Fruit fly (Drosophila melanogaster) whole organism, embryonic: Measurements from ENCODE around the gene CG5810.
A peak's percentile ranks its signal among the peaks of the same experiment; 100 is the strongest.

Experiments used
- Adf1 ChIP-seq: fragments of 200-800 bp; sonication (Bioruptor generic); IDR thresholded peaks from 2 replicates; pipeline ENCODE4 v1.3.6; 2022; ENCODE audit warnings: missing biosample characterization, missing genetic modification characterization
- Atf6 ChIP-seq: fragments of 200-800 bp; sonication (Bioruptor generic); IDR thresholded peaks from 2 replicates; pipeline ENCODE4 v1.3.6; 2022; ENCODE audit warnings: missing biosample characterization, missing genetic modification characterization
- Blimp-1 ChIP-seq: fragments of 200-800 bp; sonication (Bioruptor generic); optimal IDR thresholded peaks from 3 replicates; lab custom pipeline; 2018; ENCODE audit warnings: missing biosample characterization, missing genetic modification characterization, mild to moderate bottlenecking, moderate library complexity, missing genetic modification reagents
- Bteb2 ChIP-seq: fragments of 200-800 bp; sonication (Bioruptor generic); optimal IDR thresholded peaks from 2 replicates; lab custom pipeline; 2016; ENCODE audit warnings: missing biosample characterization, missing genetic modification characterization
- CG10147 ChIP-seq: fragments of 200-800 bp; sonication (Bioruptor generic); optimal IDR thresholded peaks from 2 replicates; lab custom pipeline; 2019; ENCODE audit warnings: missing biosample characterization, mild to moderate bottlenecking, missing genetic modification characterization, moderate library complexity
- CG10431 ChIP-seq: fragments of 200-800 bp; sonication (Bioruptor generic); optimal IDR thresholded peaks from 3 replicates; lab custom pipeline; 2018; ENCODE audit warnings: missing biosample characterization, mild to moderate bottlenecking, missing genetic modification characterization
- CG10959 ChIP-seq: fragments of 200-800 bp; sonication (Bioruptor generic); IDR thresholded peaks from 2 replicates; pipeline ENCODE4 v1.3.6; 2022; ENCODE audit warnings: missing biosample characterization, missing genetic modification characterization
- CG11695 ChIP-seq: fragments of 200-800 bp; sonication (Bioruptor generic); IDR thresholded peaks from 3 replicates; pipeline ENCODE4 v1.3.6; 2022; ENCODE audit warnings: missing biosample characterization, missing genetic modification characterization
- CG11696 ChIP-seq: fragments of 200-800 bp; sonication (Bioruptor generic); IDR thresholded peaks from 2 replicates; pipeline ENCODE4 v1.3.6; 2022; ENCODE audit warnings: missing biosample characterization, missing genetic modification characterization
- CG12071 ChIP-seq: fragments of 200-800 bp; sonication (Bioruptor generic); optimal IDR thresholded peaks from 3 replicates; lab custom pipeline; 2018; ENCODE audit warnings: missing biosample characterization, mild to moderate bottlenecking, missing genetic modification characterization
- CG13624 ChIP-seq: fragments of 200-800 bp; sonication (Bioruptor generic); optimal IDR thresholded peaks from 2 replicates; lab custom pipeline; 2016; ENCODE audit warnings: missing biosample characterization, missing genetic modification characterization
- CG13894 ChIP-seq: fragments of 200-800 bp; sonication (Bioruptor generic); optimal IDR thresholded peaks from 3 replicates; lab custom pipeline; 2018; ENCODE audit warnings: missing biosample characterization, mild to moderate bottlenecking, missing genetic modification characterization, moderate library complexity
- CG16813 ChIP-seq: fragments of 200-800 bp; sonication (Bioruptor generic); IDR thresholded peaks from 3 replicates; pipeline ENCODE4 v1.3.6; 2022; ENCODE audit warnings: missing biosample characterization, missing genetic modification characterization; ENCODE audit not compliant: partially characterized antibody
- CG17361 ChIP-seq: fragments of 200-800 bp; sonication (Bioruptor generic); IDR thresholded peaks from 3 replicates; pipeline ENCODE4 v1.3.6; 2022; ENCODE audit warnings: missing biosample characterization, missing genetic modification characterization
- CG1832 ChIP-seq: fragments of 200-800 bp; sonication (Bioruptor generic); optimal IDR thresholded peaks from 2 replicates; lab custom pipeline; 2017; ENCODE audit warnings: missing biosample characterization, mild to moderate bottlenecking, missing genetic modification characterization, inconsistent platforms
- CG2116 ChIP-seq: fragments of 200-800 bp; sonication (Bioruptor generic); optimal IDR thresholded peaks from 3 replicates; lab custom pipeline; 2018; ENCODE audit warnings: missing biosample characterization, mild to moderate bottlenecking, missing genetic modification characterization
- CG30431 ChIP-seq: fragments of 200-800 bp; sonication (Bioruptor generic); optimal IDR thresholded peaks from 2 replicates; lab custom pipeline; 2017; ENCODE audit warnings: missing biosample characterization, missing genetic modification characterization
- CG3407 ChIP-seq: fragments of 200-800 bp; sonication (Bioruptor generic); optimal IDR thresholded peaks from 2 replicates; lab custom pipeline; 2018; ENCODE audit warnings: missing biosample characterization, mild to moderate bottlenecking, missing genetic modification characterization
- CG6689 ChIP-seq: fragments of 200-800 bp; sonication (Bioruptor generic); IDR thresholded peaks from 2 replicates; pipeline ENCODE4 v1.3.6; 2022; ENCODE audit warnings: missing biosample characterization, missing genetic modification characterization
- CG9876 ChIP-seq: fragments of 200-800 bp; sonication (Bioruptor generic); optimal IDR thresholded peaks from 2 replicates; lab custom pipeline; 2016; ENCODE audit warnings: missing biosample characterization, missing genetic modification characterization
- Dbx ChIP-seq: fragments of 200-800 bp; sonication (Bioruptor generic); IDR thresholded peaks from 3 replicates; pipeline ENCODE4 v1.3.6; 2022; ENCODE audit warnings: missing biosample characterization, missing genetic modification characterization
- E2f1 ChIP-seq: fragments of 200-800 bp; sonication (Bioruptor generic); IDR thresholded peaks from 2 replicates; pipeline ENCODE4 v1.3.6; 2022; ENCODE audit warnings: missing biosample characterization, missing genetic modification characterization
- Fer2 ChIP-seq: fragments of 200-800 bp; sonication (Bioruptor generic); optimal IDR thresholded peaks from 2 replicates; lab custom pipeline; 2018; ENCODE audit warnings: missing biosample characterization, mild to moderate bottlenecking, missing genetic modification characterization, moderate library complexity
- HLHmδ ChIP-seq: fragments of 200-800 bp; sonication (Bioruptor generic); optimal IDR thresholded peaks from 2 replicates; lab custom pipeline; 2018; ENCODE audit warnings: missing biosample characterization, mild to moderate bottlenecking, missing genetic modification characterization, moderate library complexity
- Hmx ChIP-seq: fragments of 200-800 bp; sonication (Bioruptor generic); optimal IDR thresholded peaks from 2 replicates; lab custom pipeline; 2016; ENCODE audit warnings: missing biosample characterization, missing genetic modification characterization
- Med ChIP-seq: fragments of 200-800 bp; sonication (Bioruptor generic); peaks from one replicate; lab custom pipeline; 2016; ENCODE audit warnings: missing biosample characterization, missing genetic modification characterization, mild to moderate bottlenecking, inconsistent platforms, moderate library complexity
- Six4 ChIP-seq: fragments of 200-800 bp; sonication (Bioruptor generic); optimal IDR thresholded peaks from 2 replicates; lab custom pipeline; 2016; ENCODE audit warnings: missing biosample characterization, missing genetic modification characterization
- Sox102F ChIP-seq: fragments of 200-800 bp; sonication (Bioruptor generic); optimal IDR thresholded peaks from 2 replicates; lab custom pipeline; 2018; ENCODE audit warnings: missing biosample characterization, mild to moderate bottlenecking, missing genetic modification characterization, moderate library complexity
- Xbp1 ChIP-seq: fragments of 200-800 bp; sonication (Bioruptor generic); optimal IDR thresholded peaks from 3 replicates; lab custom pipeline; 2016; ENCODE audit warnings: missing biosample characterization, mild to moderate bottlenecking, missing genetic modification characterization
- cad ChIP-seq: fragments of >200 bp; optimal IDR thresholded peaks from 2 replicates; lab custom pipeline; 2017; ENCODE audit warnings: missing biosample characterization, missing genetic modification characterization
- cato ChIP-seq: fragments of 200-800 bp; sonication (Bioruptor generic); optimal IDR thresholded peaks from 2 replicates; lab custom pipeline; 2016; ENCODE audit warnings: missing biosample characterization, missing genetic modification characterization, borderline replicate concordance
- chif ChIP-seq, 2 experiments: fragments of 200-800 bp; sonication (Bioruptor generic); optimal IDR thresholded peaks; 3 replicates each; lab custom pipeline; 2016; ENCODE audit warnings: missing biosample characterization in 2 of 2, missing genetic modification characterization in 2 of 2
- corto ChIP-seq: fragments of 200-800 bp; sonication (Bioruptor generic); optimal IDR thresholded peaks from 2 replicates; lab custom pipeline; 2016; ENCODE audit warnings: missing biosample characterization, mild to moderate bottlenecking, missing genetic modification characterization, moderate library complexity
- da ChIP-seq: fragments of 200-800 bp; sonication (Bioruptor generic); optimal IDR thresholded peaks from 2 replicates; lab custom pipeline; 2016; ENCODE audit warnings: missing biosample characterization, missing genetic modification characterization
- dati ChIP-seq: fragments of 200-800 bp; sonication (Bioruptor generic); IDR thresholded peaks from 2 replicates; pipeline ENCODE4 v1.3.6; 2022; ENCODE audit warnings: missing biosample characterization, missing genetic modification characterization
- fd96Cb ChIP-seq: fragments of 200-800 bp; sonication (Bioruptor generic); optimal IDR thresholded peaks from 2 replicates; lab custom pipeline; 2018; ENCODE audit warnings: missing biosample characterization, mild to moderate bottlenecking, missing genetic modification characterization, moderate library complexity
- jumu ChIP-seq: fragments of 200-800 bp; sonication (Bioruptor generic); optimal IDR thresholded peaks from 3 replicates; lab custom pipeline; 2016; ENCODE audit warnings: missing biosample characterization, missing genetic modification characterization
- klu ChIP-seq: fragments of 200-800 bp; sonication (Bioruptor generic); IDR thresholded peaks from 2 replicates; pipeline ENCODE4 v1.3.6; 2022; ENCODE audit warnings: missing biosample characterization, missing genetic modification characterization
- kni ChIP-seq: fragments of 200-800 bp; sonication (Bioruptor generic); optimal IDR thresholded peaks from 3 replicates; lab custom pipeline; 2017; ENCODE audit warnings: mild to moderate bottlenecking, missing biosample characterization, missing genetic modification reagents, missing genetic modification characterization
- knrl ChIP-seq: fragments of 200-800 bp; sonication (Bioruptor generic); IDR thresholded peaks from 3 replicates; pipeline ENCODE4 v1.3.6; 2022; ENCODE audit warnings: missing biosample characterization, missing genetic modification characterization; ENCODE audit not compliant: partially characterized antibody
- pb ChIP-seq: fragments of 200-800 bp; sonication (Bioruptor generic); optimal IDR thresholded peaks from 3 replicates; lab custom pipeline; 2016; ENCODE audit warnings: missing biosample characterization, missing genetic modification characterization
- prd ChIP-seq, 3 experiments: fragments of >200 bp in 2 of 3; fragments of 200-800 bp in 1 of 3; sonication (Bioruptor generic) in 1 of 3; optimal IDR thresholded peaks in 2 of 3; IDR thresholded peaks in 1 of 3; 2 replicates in 2 of 3; 3 replicates in 1 of 3; pipeline versions ENCODE4 v1.3.6 to Lab custom; 2017 to 2022; ENCODE audit warnings: missing biosample characterization in 1 of 3, missing genetic modification characterization in 1 of 3
- sc ChIP-seq, 3 experiments: fragments of >200 bp in 2 of 3; fragments of 200-800 bp in 1 of 3; sonication (Bioruptor generic) in 1 of 3; optimal IDR thresholded peaks; 2 replicates in 2 of 3; 3 replicates in 1 of 3; lab custom pipeline; 2017; ENCODE audit warnings: mild to moderate bottlenecking in 1 of 3, missing biosample characterization in 1 of 3, missing genetic modification characterization in 1 of 3, missing genetic modification reagents in 1 of 3
- stwl ChIP-seq: fragments of 200-800 bp; sonication (Bioruptor generic); optimal IDR thresholded peaks from 3 replicates; lab custom pipeline; 2018; ENCODE audit warnings: missing biosample characterization, mild to moderate bottlenecking, missing genetic modification characterization, moderate library complexity
- tio ChIP-seq: fragments of 200-800 bp; sonication (Bioruptor generic); optimal IDR thresholded peaks from 2 replicates; lab custom pipeline; 2017; ENCODE audit warnings: missing biosample characterization, missing genetic modification characterization, inconsistent platforms
- toy ChIP-seq: fragments of 200-800 bp; sonication (Bioruptor generic); IDR thresholded peaks from 2 replicates; pipeline ENCODE4 v1.3.6; 2022; ENCODE audit warnings: missing biosample characterization, missing genetic modification characterization
- unpg ChIP-seq: fragments of 200-800 bp; sonication (Bioruptor generic); optimal IDR thresholded peaks from 3 replicates; lab custom pipeline; 2018; ENCODE audit warnings: missing biosample characterization, mild to moderate bottlenecking, missing genetic modification characterization, moderate library complexity
- zfh1 ChIP-seq: fragments of 200-800 bp; sonication (Bioruptor generic); IDR thresholded peaks from 3 replicates; pipeline ENCODE4 v1.3.6; 2022; ENCODE audit warnings: missing biosample characterization, missing genetic modification characterization

CG5810 gene

dm6 chr3R:21186606-21187393, 23.2 kb downstream of the CG5810 start (continued):
- no peak for TF ChIP-seq knrl (GFP tag; lab: Robert Waterston, UW)
- TF ChIP-seq CG30431 (GFP tag; lab: Kevin White, UChicago), result peak; percentile 20
- TF ChIP-seq CG9876, result no peak
- TF ChIP-seq CG2116, result no peak
- no peak for TF ChIP-seq toy
- no peak for TF ChIP-seq sc (optimal IDR thresholded peaks at IDR 0.05; lab: Kevin White, UChicago)
- TF ChIP-seq sc (GFP tag; optimal IDR thresholded peaks at IDR 0.05; lab: Kevin White, UChicago), result peak; percentile 1
- peak; percentile 39 for TF ChIP-seq Med
- TF ChIP-seq CG13894 (tag; lab: Kevin White, UChicago), result no peak
- no peak for TF ChIP-seq klu (GFP tag; lab: Robert Waterston, UW)
- TF ChIP-seq fd96Cb (tag; lab: Kevin White, UChicago), result peak; percentile 7
- TF ChIP-seq CG12071 (GFP tag; lab: Kevin White, UChicago), result no peak
- TF ChIP-seq HLHmδ, result no peak
- peak; percentile 29; the same call in 1 of the 2 replicates for TF ChIP-seq CG6689 (GFP tag; lab: Robert Waterston, UW)
- TF ChIP-seq unpg (GFP tag; lab: Kevin White, UChicago), result no peak
- TF ChIP-seq CG13624 (GFP tag; lab: Kevin White, UChicago), result no peak
- no peak for TF ChIP-seq prd (optimal IDR thresholded peaks at IDR 0.05; lab: Kevin White, UChicago)
- peak; percentile 48; the same call in 2 of the 3 replicates for TF ChIP-seq prd (GFP tag; IDR thresholded peaks at IDR 0.05; lab: Robert Waterston, UW)
- peak; percentile 55 for TF ChIP-seq kni (GFP tag; lab: Kevin White, UChicago)
- TF ChIP-seq Sox102F (GFP tag; lab: Kevin White, UChicago), result peak; percentile 16
- TF ChIP-seq Bteb2, result no peak
- no peak for TF ChIP-seq cato
- TF ChIP-seq stwl (tag; lab: Kevin White, UChicago), result no peak
- TF ChIP-seq jumu (GFP tag; lab: Kevin White, UChicago), result no peak
- TF ChIP-seq zfh1 (GFP tag; lab: Robert Waterston, UW), result no peak
- TF ChIP-seq dati (GFP tag; lab: Robert Waterston, UW), result no peak
- no peak for TF ChIP-seq Fer2
- no peak for TF ChIP-seq CG10431
- no peak for TF ChIP-seq CG11696 (GFP tag; lab: Robert Waterston, UW)
- no peak for TF ChIP-seq CG11695
- peak; percentile 57; the same call in 2 of the 3 replicates for TF ChIP-seq Dbx (GFP tag; lab: Robert Waterston, UW)
- no peak for TF ChIP-seq da (GFP tag; lab: Kevin White, UChicago)
- TF ChIP-seq E2f1 (GFP tag; lab: Robert Waterston, UW), result no peak
- peak; percentile 48 for TF ChIP-seq tio (GFP tag; lab: Kevin White, UChicago)
- TF ChIP-seq pb (GFP tag; lab: Kevin White, UChicago), result no peak
- TF ChIP-seq Six4, result no peak
- TF ChIP-seq CG16813 (GFP tag; lab: Robert Waterston, UW), result no peak
- peak; percentile 22 for TF ChIP-seq CG10147 (GFP tag; lab: Kevin White, UChicago)
- TF ChIP-seq chif (GFP tag; optimal IDR thresholded peaks at IDR 0.05; lab: Kevin White, UChicago), result peak in 1 of 2 experiments; percentile 27
- peak; percentile 28 for TF ChIP-seq CG1832
- TF ChIP-seq CG17361 (GFP tag; lab: Robert Waterston, UW), result peak; percentile 48; the same call in 1 of the 3 replicates
- TF ChIP-seq CG3407 (GFP tag; lab: Kevin White, UChicago), result peak; percentile 8
- TF ChIP-seq Xbp1 (GFP tag; lab: Kevin White, UChicago), result peak; percentile 46
- TF ChIP-seq CG10959 (GFP tag; lab: Robert Waterston, UW), result no peak
- TF ChIP-seq Atf6 (GFP tag; lab: Robert Waterston, UW), result no peak
- TF ChIP-seq Hmx (GFP tag; lab: Kevin White, UChicago), result no peak
- no peak for TF ChIP-seq corto
- no peak for TF ChIP-seq Adf1 (GFP tag; lab: Robert Waterston, UW)
- peak; percentile 88 for TF ChIP-seq Blimp-1 (GFP tag; lab: Kevin White, UChicago)
- no peak for TF ChIP-seq cad (GFP tag; lab: Kevin White, UChicago)
